Fruit fly (Drosophila melanogaster) whole organism, embryonic: ENCODE results near the gene CheA7a.

Experiments used
- B-H1 ChIP-seq: fragments of 200-800 bp; sonication (Bioruptor generic); IDR thresholded peaks from 3 replicates; pipeline ENCODE4 v1.3.6; 2022; ENCODE audit warnings: missing biosample characterization, missing genetic modification characterization
- Bgb ChIP-seq: fragments of 200-800 bp; sonication (Bioruptor generic); IDR thresholded peaks from 2 replicates; pipeline ENCODE4 v1.3.6; 2022; ENCODE audit warnings: missing biosample characterization, missing genetic modification characterization; ENCODE audit not compliant: partially characterized antibody
- CG10959 ChIP-seq: fragments of 200-800 bp; sonication (Bioruptor generic); IDR thresholded peaks from 2 replicates; pipeline ENCODE4 v1.3.6; 2022; ENCODE audit warnings: missing biosample characterization, missing genetic modification characterization
- CG11247 ChIP-seq: fragments of 200-800 bp; sonication (Bioruptor generic); IDR thresholded peaks from 2 replicates; pipeline ENCODE4 v1.3.6; 2022; ENCODE audit warnings: missing biosample characterization, missing genetic modification characterization
- CG11456 ChIP-seq: fragments of 200-800 bp; sonication (Bioruptor generic); IDR thresholded peaks from 3 replicates; pipeline ENCODE4 v1.3.6; 2022; ENCODE audit warnings: missing biosample characterization, missing genetic modification characterization
- CG12219 ChIP-seq: fragments of 200-800 bp; sonication (Bioruptor generic); optimal IDR thresholded peaks from 3 replicates; lab custom pipeline; 2018; ENCODE audit warnings: missing biosample characterization, mild to moderate bottlenecking, missing genetic modification characterization
- CG12659 ChIP-seq: fragments of 200-800 bp; sonication (Bioruptor generic); optimal IDR thresholded peaks from 3 replicates; lab custom pipeline; 2017; ENCODE audit warnings: mild to moderate bottlenecking, missing biosample characterization, missing genetic modification reagents, missing genetic modification characterization
- CG15696 ChIP-seq: fragments of 200-800 bp; sonication (Bioruptor generic); optimal IDR thresholded peaks from 2 replicates; lab custom pipeline; 2019; ENCODE audit warnings: missing biosample characterization, mild to moderate bottlenecking, missing genetic modification characterization, moderate library complexity
- CG1647 ChIP-seq: fragments of 200-800 bp; sonication (Bioruptor generic); optimal IDR thresholded peaks from 3 replicates; lab custom pipeline; 2016; ENCODE audit warnings: missing biosample characterization, missing genetic modification characterization
- CG17186 ChIP-seq: fragments of 200-800 bp; sonication (Bioruptor generic); optimal IDR thresholded peaks from 3 replicates; lab custom pipeline; 2017; ENCODE audit warnings: missing biosample characterization, missing genetic modification reagents, missing genetic modification characterization
- CG2199 ChIP-seq: fragments of 200-800 bp; sonication (Bioruptor generic); IDR thresholded peaks from 3 replicates; pipeline ENCODE4 v1.3.6; 2022; ENCODE audit warnings: missing biosample characterization, missing genetic modification characterization
- CG3065 ChIP-seq: fragments of 200-800 bp; sonication (Bioruptor generic); optimal IDR thresholded peaks from 2 replicates; lab custom pipeline; 2016; ENCODE audit warnings: missing biosample characterization, missing genetic modification characterization
- CG31388 ChIP-seq: fragments of 200-800 bp; sonication (Bioruptor generic); optimal IDR thresholded peaks from 2 replicates; lab custom pipeline; 2016; ENCODE audit warnings: missing biosample characterization, missing genetic modification characterization
- CG33213 ChIP-seq: fragments of 200-800 bp; sonication (Bioruptor generic); optimal IDR thresholded peaks from 3 replicates; lab custom pipeline; 2016; ENCODE audit warnings: missing biosample characterization, missing genetic modification characterization
- CG42726 ChIP-seq: fragments of 200-800 bp; sonication (Bioruptor generic); IDR thresholded peaks from 2 replicates; pipeline ENCODE4 v1.3.6; 2022; ENCODE audit warnings: missing biosample characterization, missing genetic modification characterization; ENCODE audit not compliant: partially characterized antibody
- CG4617 ChIP-seq: fragments of 200-800 bp; sonication (Bioruptor generic); optimal IDR thresholded peaks from 3 replicates; lab custom pipeline; 2016; ENCODE audit warnings: missing biosample characterization, missing genetic modification characterization, borderline replicate concordance
- CG6272 ChIP-seq: fragments of 200-800 bp; sonication (Bioruptor generic); IDR thresholded peaks from 2 replicates; pipeline ENCODE4 v1.3.6; 2022; ENCODE audit warnings: missing biosample characterization, missing genetic modification characterization
- CG8281 ChIP-seq: fragments of 200-800 bp; sonication (Bioruptor generic); optimal IDR thresholded peaks from 2 replicates; lab custom pipeline; 2018; ENCODE audit warnings: missing biosample characterization, mild to moderate bottlenecking, missing genetic modification characterization, moderate library complexity
- CG8290 ChIP-seq, 3 experiments: fragments of 200-800 bp; sonication (Bioruptor generic); optimal IDR thresholded peaks; 2 replicates each; lab custom pipeline; 2016 to 2019; ENCODE audit warnings: missing biosample characterization in 3 of 3, missing genetic modification characterization in 3 of 3, mild to moderate bottlenecking in 2 of 3, moderate library complexity in 1 of 3
- CG8924 ChIP-seq: fragments of 200-800 bp; optimal IDR thresholded peaks from 3 replicates; lab custom pipeline; 2019; ENCODE audit warnings: missing biosample characterization, mild to moderate bottlenecking, missing genetic modification characterization, moderate library complexity
- D ChIP-seq, 2 experiments: fragments of 200-800 bp in 1 of 2; fragments of >200 bp in 1 of 2; sonication (Bioruptor generic) in 1 of 2; optimal IDR thresholded peaks; 2 replicates in 1 of 2; 3 replicates in 1 of 2; lab custom pipeline; 2017; ENCODE audit warnings: mild to moderate bottlenecking in 1 of 2, missing biosample characterization in 1 of 2, missing genetic modification characterization in 1 of 2, missing genetic modification reagents in 1 of 2
- D19A ChIP-seq: fragments of 200-800 bp; optimal IDR thresholded peaks from 3 replicates; lab custom pipeline; 2019; ENCODE audit warnings: missing biosample characterization, mild to moderate bottlenecking, missing genetic modification characterization, moderate library complexity
- Dek ChIP-seq: fragments of 200-800 bp; sonication (Bioruptor generic); optimal IDR thresholded peaks from 3 replicates; lab custom pipeline; 2019; ENCODE audit warnings: missing biosample characterization, mild to moderate bottlenecking, missing genetic modification characterization, moderate library complexity
- HLH3B ChIP-seq: fragments of 200-800 bp; sonication (Bioruptor generic); IDR thresholded peaks from 2 replicates; pipeline ENCODE4 v1.3.6; 2022; ENCODE audit warnings: missing biosample characterization, missing genetic modification characterization
- HmgZ ChIP-seq: fragments of 200-800 bp; sonication (Bioruptor generic); optimal IDR thresholded peaks from 2 replicates; lab custom pipeline; 2018; ENCODE audit warnings: missing biosample characterization, mild to moderate bottlenecking, missing genetic modification characterization
- Meics ChIP-seq: fragments of 200-800 bp; sonication (Bioruptor generic); optimal IDR thresholded peaks from 2 replicates; lab custom pipeline; 2017; ENCODE audit warnings: missing biosample characterization, mild to moderate bottlenecking, missing genetic modification characterization
- Mrtf ChIP-seq: fragments of 200-800 bp; sonication (Bioruptor generic); IDR thresholded peaks from 3 replicates; pipeline ENCODE4 v1.3.6; 2022; ENCODE audit warnings: missing biosample characterization, missing genetic modification characterization
- Pdp1 ChIP-seq, 2 experiments: fragments of 200-800 bp; sonication (Bioruptor generic); optimal IDR thresholded peaks; 3 replicates each; lab custom pipeline; 2016; ENCODE audit warnings: missing biosample characterization in 2 of 2, missing genetic modification characterization in 2 of 2, mild to moderate bottlenecking in 1 of 2, moderate library complexity in 1 of 2
- Six4 ChIP-seq: fragments of 200-800 bp; sonication (Bioruptor generic); optimal IDR thresholded peaks from 2 replicates; lab custom pipeline; 2016; ENCODE audit warnings: missing biosample characterization, missing genetic modification characterization
- Sox102F ChIP-seq: fragments of 200-800 bp; sonication (Bioruptor generic); optimal IDR thresholded peaks from 2 replicates; lab custom pipeline; 2018; ENCODE audit warnings: missing biosample characterization, mild to moderate bottlenecking, missing genetic modification characterization, moderate library complexity
- Trl ChIP-seq, 3 experiments: fragments of >200 bp in 2 of 3; fragments of 200-800 bp in 1 of 3; sonication (Bioruptor generic) in 1 of 3; optimal IDR thresholded peaks; 2 replicates in 1 of 3; 3 replicates in 2 of 3; lab custom pipeline; 2016 to 2017; ENCODE audit warnings: missing biosample characterization in 1 of 3, missing genetic modification characterization in 1 of 3
- YL-1 ChIP-seq: fragments of 200-800 bp; sonication (Bioruptor generic); optimal IDR thresholded peaks from 3 replicates; lab custom pipeline; 2017; ENCODE audit warnings: missing biosample characterization, mild to moderate bottlenecking, missing genetic modification characterization
- amos ChIP-seq: fragments of 200-800 bp; sonication (Bioruptor generic); IDR thresholded peaks from 2 replicates; pipeline ENCODE4 v1.3.6; 2022; ENCODE audit warnings: missing biosample characterization, missing genetic modification characterization; ENCODE audit not compliant: partially characterized antibody
- ash1 ChIP-seq: fragments of 200-800 bp; sonication (Bioruptor generic); optimal IDR thresholded peaks from 2 replicates; lab custom pipeline; 2018; ENCODE audit warnings: missing biosample characterization, mild to moderate bottlenecking, missing genetic modification characterization
- bigmax ChIP-seq: fragments of 200-800 bp; sonication (Bioruptor generic); optimal IDR thresholded peaks from 2 replicates; lab custom pipeline; 2018; ENCODE audit warnings: missing biosample characterization, mild to moderate bottlenecking, missing genetic modification characterization
- btn ChIP-seq: fragments of 200-800 bp; sonication (Bioruptor generic); optimal IDR thresholded peaks from 2 replicates; lab custom pipeline; 2016; ENCODE audit warnings: missing biosample characterization, missing genetic modification characterization
- cwo ChIP-seq: fragments of 200-800 bp; sonication (Bioruptor generic); optimal IDR thresholded peaks from 3 replicates; lab custom pipeline; 2017; ENCODE audit warnings: missing biosample characterization, missing genetic modification characterization, mild to moderate bottlenecking, moderate library complexity, missing genetic modification reagents
- dm ChIP-seq: fragments of 200-800 bp; sonication (Bioruptor generic); optimal IDR thresholded peaks from 3 replicates; lab custom pipeline; 2016; ENCODE audit warnings: missing biosample characterization, missing genetic modification characterization
- fd64A ChIP-seq: fragments of 200-800 bp; sonication (Bioruptor generic); optimal IDR thresholded peaks from 3 replicates; lab custom pipeline; 2018; ENCODE audit warnings: missing biosample characterization, mild to moderate bottlenecking, missing genetic modification characterization
- hth ChIP-seq: fragments of >200 bp; optimal IDR thresholded peaks from 2 replicates; lab custom pipeline; 2017; ENCODE audit warnings: inconsistent platforms
- repo ChIP-seq: fragments of 200-800 bp; sonication (Bioruptor generic); optimal IDR thresholded peaks from 2 replicates; lab custom pipeline; 2016; ENCODE audit warnings: missing biosample characterization, missing genetic modification characterization
- ro ChIP-seq: fragments of 200-800 bp; sonication (Bioruptor generic); IDR thresholded peaks from 2 replicates; pipeline ENCODE4 v1.3.6; 2022; ENCODE audit warnings: missing biosample characterization, missing genetic modification characterization
- seq ChIP-seq: fragments of 200-800 bp; sonication (Bioruptor generic); IDR thresholded peaks from 2 replicates; pipeline ENCODE4 v1.3.6; 2022; ENCODE audit warnings: missing biosample characterization, missing genetic modification characterization
- shn ChIP-seq: fragments of 200-800 bp; sonication (Bioruptor generic); optimal IDR thresholded peaks from 3 replicates; lab custom pipeline; 2016; ENCODE audit warnings: missing biosample characterization, missing genetic modification characterization
- ttk ChIP-seq: fragments of 200-800 bp; sonication (Bioruptor generic); IDR thresholded peaks from 2 replicates; pipeline ENCODE4 v2.1.2; 2022; ENCODE audit warnings: missing biosample characterization, missing genetic modification characterization
- wdn ChIP-seq: fragments of 200-800 bp; sonication (Bioruptor generic); IDR thresholded peaks from 2 replicates; pipeline ENCODE4 v1.3.6; 2022; ENCODE audit warnings: missing biosample characterization, missing genetic modification characterization
- zen ChIP-seq: fragments of 200-800 bp; sonication (Bioruptor generic); optimal IDR thresholded peaks from 3 replicates; lab custom pipeline; 2018; ENCODE audit warnings: missing biosample characterization, mild to moderate bottlenecking, missing genetic modification characterization, moderate library complexity

CheA7a gene

DNA sequence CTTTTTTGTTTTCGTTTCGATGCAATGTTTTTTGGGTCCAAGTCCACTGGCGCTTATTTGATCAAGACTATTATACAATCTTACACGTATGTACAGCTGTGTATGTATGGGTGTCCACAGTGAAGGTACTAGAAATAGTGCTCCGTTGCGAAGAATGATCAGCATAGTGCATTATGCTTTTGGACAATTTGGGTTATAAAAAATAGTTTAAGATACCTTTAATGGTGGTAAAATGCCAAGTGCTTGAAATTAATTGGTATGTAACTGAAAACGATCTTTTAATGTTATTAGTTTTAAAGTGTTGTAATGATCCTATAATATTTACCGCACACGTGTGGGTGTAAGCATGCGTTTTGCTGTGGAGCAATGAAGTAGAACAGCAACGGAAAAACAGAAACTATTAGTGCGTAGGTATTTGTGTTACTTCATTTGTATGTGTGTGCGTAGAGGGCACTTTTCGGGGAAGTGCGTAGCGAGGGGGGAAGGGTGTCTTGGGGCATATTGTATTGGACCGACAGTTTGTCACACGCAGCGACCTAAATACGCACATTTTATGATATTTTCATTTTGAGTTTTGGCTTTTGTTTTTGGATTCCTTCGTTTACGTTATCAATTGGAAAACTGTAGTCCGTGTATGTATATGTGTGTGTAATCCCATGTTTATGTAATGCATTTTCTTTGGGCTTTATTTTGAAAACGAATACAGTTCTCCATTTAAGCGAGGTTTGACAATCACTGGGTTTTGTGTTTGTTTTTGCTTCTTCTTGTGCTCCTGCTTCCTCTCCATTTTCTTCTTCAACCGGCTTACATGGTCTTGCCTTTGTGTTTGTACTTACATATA lies 41.6 kb upstream of the CheA7a start (continued):
- TF ChIP-seq Pdp1 (GFP tag; optimal IDR thresholded peaks at IDR 0.05; lab: Kevin White, UChicago) (peak; percentile 91 to 99), CG2199 (GFP tag; lab: Robert Waterston, UW) (peak; percentile 38; the same call in 1 of the 3 replicates), Bgb (GFP tag; lab: Robert Waterston, UW) (no peak), CG8290 (GFP tag; optimal IDR thresholded peaks at IDR 0.05; lab: Kevin White, UChicago) (peak; percentile 74), CG8290 (tag; optimal IDR thresholded peaks at IDR 0.05; lab: Kevin White, UChicago) (peak; percentile 63 to 93), ttk (peak; percentile 79), zen (peak; percentile 89), repo (GFP tag; lab: Kevin White, UChicago) (peak; percentile 85), CG6272 (GFP tag; lab: Robert Waterston, UW) (peak; percentile 77; the same call in 1 of the 2 replicates), amos (GFP tag; lab: Robert Waterston, UW) (no peak), CG8924 (tag; lab: Kevin White, UChicago) (peak; percentile 95), CG42726 (GFP tag; lab: Robert Waterston, UW) (no peak), ro (GFP tag; lab: Robert Waterston, UW) (peak; percentile 54; the same call in 1 of the 2 replicates), bigmax (GFP tag; lab: Kevin White, UChicago) (no peak), CG1647 (peak; percentile 83), CG4617 (GFP tag; lab: Kevin White, UChicago) (peak; percentile 82), ash1 (GFP tag; lab: Kevin White, UChicago) (no peak), CG12659 (GFP tag; lab: Kevin White, UChicago) (peak; percentile 91), CG12219 (GFP tag; lab: Kevin White, UChicago) (peak; percentile 96), btn (GFP tag; lab: Kevin White, UChicago) (peak; percentile 89), B-H1 (peak; percentile 72; the same call in 2 of the 3 replicates), YL-1 (GFP tag; lab: Kevin White, UChicago) (peak; percentile 10), CG11247 (GFP tag; lab: Robert Waterston, UW) (peak; percentile 72), CG15696 (tag; lab: Kevin White, UChicago) (peak; percentile 88), HLH3B (peak; percentile 85), CG17186 (GFP tag; lab: Kevin White, UChicago) (peak; percentile 84), dm (GFP tag; lab: Kevin White, UChicago) (peak; percentile 87), D (optimal IDR thresholded peaks at IDR 0.05; lab: Kevin White, UChicago) (no peak), D (GFP tag; optimal IDR thresholded peaks at IDR 0.05; lab: Kevin White, UChicago) (peak; percentile 91), CG10959 (peak; percentile 83), Meics (GFP tag; lab: Kevin White, UChicago) (peak; percentile 84), shn (GFP tag; lab: Kevin White, UChicago) (peak; percentile 89), wdn (GFP tag; lab: Robert Waterston, UW) (peak; percentile 59), Six4 (GFP tag; lab: Kevin White, UChicago) (peak; percentile 88), seq (GFP tag; lab: Robert Waterston, UW) (peak; percentile 85), CG3065 (GFP tag; lab: Kevin White, UChicago) (peak; percentile 83), CG33213 (GFP tag; lab: Kevin White, UChicago) (peak; percentile 85), cwo (GFP tag; lab: Kevin White, UChicago) (peak; percentile 87), Dek (tag; lab: Kevin White, UChicago) (peak; percentile 76), D19A (tag; lab: Kevin White, UChicago) (peak; percentile 91), CG8281 (tag; lab: Kevin White, UChicago) (peak; percentile 72), hth (lab: Kevin White, UChicago) (no peak), CG31388 (peak; percentile 87), Trl (optimal IDR thresholded peaks at IDR 0.05; lab: Kevin White, UChicago) (no peak), Trl (GFP tag; optimal IDR thresholded peaks at IDR 0.05; lab: Kevin White, UChicago) (peak; percentile 91), CG11456 (peak; percentile 57; the same call in 1 of the 3 replicates), Mrtf (GFP tag; lab: Robert Waterston, UW) (peak; percentile 89), Sox102F (GFP tag; lab: Kevin White, UChicago) (peak; percentile 95), HmgZ (tag; lab: Kevin White, UChicago) (peak; percentile 85), fd64A (GFP tag; lab: Kevin White, UChicago) (peak; percentile 86)
